Worm (Caenorhabditis elegans): ENCODE results near the gene ctps-1.

The ctps-1 gene

DNA sequence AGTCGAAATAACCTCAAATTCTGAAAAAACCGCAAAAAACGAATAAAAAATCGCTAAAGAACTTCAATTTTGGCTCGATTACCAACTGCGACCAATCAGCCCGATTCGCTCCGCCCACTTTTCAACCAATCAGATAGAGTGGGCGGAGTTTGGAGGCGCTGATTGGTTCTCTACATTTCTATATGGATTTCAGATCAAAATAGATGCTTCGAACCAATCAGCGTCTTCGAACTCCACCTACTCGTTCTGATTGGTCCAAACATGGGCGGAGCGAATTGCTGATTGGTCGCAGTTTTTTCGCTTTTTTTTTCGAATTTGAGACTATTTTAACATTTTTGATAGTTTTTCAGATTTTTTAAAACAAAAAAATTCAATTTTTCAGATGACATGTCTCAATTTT lies 13.5 kb downstream of the ctps-1 start:
- TF ChIP-seq unc-62 (GFP tag; optimal IDR thresholded peaks at IDR 0.05 in 1 of 2), result peak in 1 of 2 experiments; percentile 48
- TF ChIP-seq unc-62 (tag; optimal IDR thresholded peaks at IDR 0.05), result no peak
- TF ChIP-seq ceh-20 (GFP tag; IDR thresholded peaks at IDR 0.05), result no peak
- TF ChIP-seq zfp-2 (tag; optimal IDR thresholded peaks at IDR 0.05), result no peak
- TF ChIP-seq R02D3.7 (tag; optimal IDR thresholded peaks at IDR 0.05), result no peak
- no peak for TF ChIP-seq mxl-3 (GFP tag; optimal IDR thresholded peaks at IDR 0.05)
- no peak for TF ChIP-seq snpc-1.2 (GFP tag; IDR thresholded peaks at IDR 0.05)
- no peak for TF ChIP-seq php-3 (GFP tag; IDR thresholded peaks at IDR 0.05)

ce11 chrV:16811841-16812240 lies 17.2 kb downstream of the ctps-1 start:
- TF ChIP-seq F49E8.2 (tag; optimal IDR thresholded peaks at IDR 0.05; ENCODE audit: borderline replicate concordance), result no peak
- TF ChIP-seq pqm-1 (tag; optimal IDR thresholded peaks at IDR 0.05), result no peak
- TF ChIP-seq daf-12 (tag; optimal IDR thresholded peaks at IDR 0.05), result no peak
- no peak for TF ChIP-seq daf-8 (GFP tag; IDR thresholded peaks at IDR 0.05)
- no peak for TF ChIP-seq unc-130 (GFP tag; optimal IDR thresholded peaks at IDR 0.05)
- no peak for TF ChIP-seq lin-39 (tag; optimal IDR thresholded peaks at IDR 0.05)
- no peak for TF ChIP-seq T26A8.4 (GFP tag; IDR thresholded peaks at IDR 0.05)
- TF ChIP-seq ceh-82 (tag; optimal IDR thresholded peaks at IDR 0.05), result no peak
- TF ChIP-seq F44E2.7 (GFP tag; IDR thresholded peaks at IDR 0.05), result no peak
- TF ChIP-seq snpc-1.2 (GFP tag; IDR thresholded peaks at IDR 0.05), result no peak
- TF ChIP-seq daf-16 (GFP tag; optimal IDR thresholded peaks at IDR 0.05), result no peak
- TF ChIP-seq daf-16 (tag; optimal IDR thresholded peaks at IDR 0.05), result no peak

ce11 chrV:16812371-16812770 lies 17.7 kb downstream of the ctps-1 start:
- TF ChIP-seq daf-16 (GFP tag; optimal IDR thresholded peaks at IDR 0.05) (no peak), daf-16 (tag; optimal IDR thresholded peaks at IDR 0.05) (no peak), nhr-77 (tag; optimal IDR thresholded peaks at IDR 0.05) (no peak), php-3 (GFP tag; IDR thresholded peaks at IDR 0.05) (no peak), mes-2 (tag; optimal IDR thresholded peaks at IDR 0.05; ENCODE audit: poor library complexity, severe bottlenecking) (no peak), F37D6.2 (tag; optimal IDR thresholded peaks at IDR 0.05) (no peak), cey-2 (tag; optimal IDR thresholded peaks at IDR 0.05; ENCODE audit: borderline replicate concordance, insufficient read depth) (no peak), ceh-20 (GFP tag; IDR thresholded peaks at IDR 0.05) (no peak), mdt-29 (GFP tag; IDR thresholded peaks at IDR 0.05) (no peak), dmd-6 (GFP tag; IDR thresholded peaks at IDR 0.05) (no peak), egl-43 (GFP tag; IDR thresholded peaks at IDR 0.05) (no peak), set-16 (GFP tag; IDR thresholded peaks at IDR 0.05) (no peak), hlh-11 (tag; optimal IDR thresholded peaks at IDR 0.05) (no peak), ceh-44 (GFP tag; IDR thresholded peaks at IDR 0.05) (no peak), F44E2.7 (GFP tag; IDR thresholded peaks at IDR 0.05) (no peak), mxl-2 (GFP tag; conservative IDR thresholded peaks at IDR 0.05) (no peak), ama-1 (optimal IDR thresholded peaks at IDR 0.05) (no peak), fos-1 (tag; optimal IDR thresholded peaks at IDR 0.05) (no peak), pha-4 (GFP tag; IDR thresholded peaks at IDR 0.05) (no peak), pha-4 (tag; optimal IDR thresholded peaks at IDR 0.05) (no peak)

- TF ChIP-seq mxl-3 (GFP tag; optimal IDR thresholded peaks at IDR 0.05) (peak; percentile 41), ceh-44 (GFP tag; IDR thresholded peaks at IDR 0.05) (no peak), spr-3 (GFP tag; optimal IDR thresholded peaks at IDR 0.05) (no peak), sdz-12 (GFP tag; optimal IDR thresholded peaks at IDR 0.05) (no peak), lin-13 (GFP tag; optimal IDR thresholded peaks at IDR 0.05) (no peak), gei-8 (GFP tag; optimal IDR thresholded peaks at IDR 0.05) (peak; percentile 31), lin-38 (GFP tag; IDR thresholded peaks at IDR 0.05) (no peak), lsy-2 (tag; optimal IDR thresholded peaks at IDR 0.05) (peak in 1 of 2 experiments; percentile 11), ceh-28 (tag; optimal IDR thresholded peaks at IDR 0.05) (no peak), ctbp-1 (GFP tag; IDR thresholded peaks at IDR 0.05) (no peak), dmd-9 (GFP tag; IDR thresholded peaks at IDR 0.05) (no peak), nhr-28 (tag; optimal IDR thresholded peaks at IDR 0.05) (peak; percentile 62), unc-130 (GFP tag; optimal IDR thresholded peaks at IDR 0.05) (no peak), fos-1 (tag; optimal IDR thresholded peaks at IDR 0.05) (no peak), egl-43 (GFP tag; IDR thresholded peaks at IDR 0.05) (no peak), mes-2 (tag; optimal IDR thresholded peaks at IDR 0.05; ENCODE audit: poor library complexity, severe bottlenecking) (peak; percentile 28), hlh-30 (tag; optimal IDR thresholded peaks at IDR 0.05; ENCODE audit: insufficient read depth) (peak; percentile 57), mdt-29 (GFP tag; IDR thresholded peaks at IDR 0.05) (no peak), zip-2 (tag; optimal IDR thresholded peaks at IDR 0.05) (no peak)
These were observed 20.0 kb downstream of the ctps-1 start for ce11 chrV:16814541-16815207.

All from whole organism, L4 larva.